Worm (Caenorhabditis elegans): ENCODE results near the gene C02F12.8.

- TF ChIP-seq pros-1 (tag; optimal IDR thresholded peaks at IDR 0.05) (no peak), gmeb-2 (tag; optimal IDR thresholded peaks at IDR 0.05) (no peak), hlh-8 (tag; optimal IDR thresholded peaks at IDR 0.05) (no peak), syd-9 (tag; optimal IDR thresholded peaks at IDR 0.05) (no peak), ama-1 (optimal IDR thresholded peaks at IDR 0.05) (no peak), ceh-2 (tag; optimal IDR thresholded peaks at IDR 0.05) (no peak), Y22D7AL.16 (tag; optimal IDR thresholded peaks at IDR 0.05) (no peak), nfya-1 (tag; optimal IDR thresholded peaks at IDR 0.05) (no peak), hlh-15 (tag; optimal IDR thresholded peaks at IDR 0.05) (no peak), ztf-16 (tag; optimal IDR thresholded peaks at IDR 0.05) (no peak), unc-86 (tag; optimal IDR thresholded peaks at IDR 0.05) (no peak)
Observed at ce11 chrX:3673584-3674108, 19.4 kb downstream of the C02F12.8 start, which contains the start of gene ceh-63.

Data from whole organism, late embryonic.